Fruit fly (Drosophila melanogaster) whole organism, embryonic: ENCODE data around the gene CG10063.

Experiments
- Aef1 ChIP-seq: fragments of 200-800 bp; sonication (Bioruptor generic); IDR thresholded peaks from 3 replicates; pipeline ENCODE4 v1.3.6; 2022; ENCODE audit warnings: missing biosample characterization, missing genetic modification characterization
- Bdp1 ChIP-seq: fragments of 200-800 bp; sonication (Bioruptor generic); optimal IDR thresholded peaks from 3 replicates; lab custom pipeline; 2016; ENCODE audit warnings: missing biosample characterization, missing genetic modification characterization
- CG10366 ChIP-seq: fragments of 200-800 bp; sonication (Bioruptor generic); IDR thresholded peaks from 2 replicates; pipeline ENCODE4 v1.3.6; 2022; ENCODE audit warnings: missing biosample characterization, missing genetic modification characterization
- CG11247 ChIP-seq: fragments of 200-800 bp; sonication (Bioruptor generic); IDR thresholded peaks from 2 replicates; pipeline ENCODE4 v1.3.6; 2022; ENCODE audit warnings: missing biosample characterization, missing genetic modification characterization
- CG11723 ChIP-seq: fragments of 200-800 bp; sonication (Bioruptor generic); optimal IDR thresholded peaks from 2 replicates; lab custom pipeline; 2017; ENCODE audit warnings: missing biosample characterization, mild to moderate bottlenecking, missing genetic modification characterization
- CG12236 ChIP-seq: fragments of 200-800 bp; sonication (Bioruptor generic); optimal IDR thresholded peaks from 2 replicates; lab custom pipeline; 2016; ENCODE audit warnings: missing biosample characterization, missing genetic modification characterization
- CG12744 ChIP-seq: fragments of 200-800 bp; sonication (Bioruptor generic); optimal IDR thresholded peaks from 2 replicates; lab custom pipeline; 2016; ENCODE audit warnings: missing biosample characterization, missing genetic modification characterization
- CG14050 ChIP-seq: fragments of 200-800 bp; sonication (Bioruptor generic); IDR thresholded peaks from 3 replicates; pipeline ENCODE4 v1.3.6; 2022; ENCODE audit warnings: missing biosample characterization, missing genetic modification characterization
- CG16863 ChIP-seq: fragments of 200-800 bp; sonication (Bioruptor generic); optimal IDR thresholded peaks from 3 replicates; lab custom pipeline; 2016; ENCODE audit warnings: missing biosample characterization, missing genetic modification characterization
- CG17359 ChIP-seq: fragments of 200-800 bp; sonication (Bioruptor generic); optimal IDR thresholded peaks from 3 replicates; lab custom pipeline; 2018; ENCODE audit warnings: missing biosample characterization, mild to moderate bottlenecking, missing genetic modification characterization, moderate library complexity
- CG17385 ChIP-seq: fragments of 200-800 bp; sonication (Bioruptor generic); optimal IDR thresholded peaks from 3 replicates; lab custom pipeline; 2018; ENCODE audit warnings: missing biosample characterization, mild to moderate bottlenecking, missing genetic modification characterization
- CG17802 ChIP-seq: fragments of 200-800 bp; sonication (Bioruptor generic); optimal IDR thresholded peaks from 2 replicates; lab custom pipeline; 2018; ENCODE audit warnings: missing biosample characterization, mild to moderate bottlenecking, missing genetic modification characterization, moderate library complexity
- CG18011 ChIP-seq: fragments of 200-800 bp; sonication (Bioruptor generic); optimal IDR thresholded peaks from 2 replicates; lab custom pipeline; 2017; ENCODE audit warnings: missing biosample characterization, missing genetic modification characterization, mild to moderate bottlenecking, moderate library complexity, missing genotype
- CG31365 ChIP-seq: fragments of 200-800 bp; sonication (Bioruptor generic); optimal IDR thresholded peaks from 2 replicates; lab custom pipeline; 2018; ENCODE audit warnings: missing biosample characterization, mild to moderate bottlenecking, missing genetic modification characterization
- CG34224 ChIP-seq: fragments of 200-800 bp; sonication (Bioruptor generic); IDR thresholded peaks from 3 replicates; pipeline ENCODE4 v1.3.6; 2022; ENCODE audit warnings: missing biosample characterization, missing genetic modification characterization; ENCODE audit not compliant: partially characterized antibody
- CG3847 ChIP-seq: fragments of 200-800 bp; sonication (Bioruptor generic); IDR thresholded peaks from 2 replicates; pipeline ENCODE4 v1.3.6; 2022; ENCODE audit warnings: missing biosample characterization, missing genetic modification characterization
- CG4360 ChIP-seq: fragments of 200-800 bp; sonication (Bioruptor generic); IDR thresholded peaks from 2 replicates; pipeline ENCODE4 v1.3.6; 2022; ENCODE audit warnings: missing biosample characterization, missing genetic modification characterization
- CG5953 ChIP-seq: fragments of 200-800 bp; sonication (Bioruptor generic); IDR thresholded peaks from 2 replicates; pipeline ENCODE4 v1.3.6; 2022; ENCODE audit warnings: missing biosample characterization, missing genetic modification characterization
- CG6175 ChIP-seq: fragments of 200-800 bp; sonication (Bioruptor generic); IDR thresholded peaks from 3 replicates; pipeline ENCODE4 v1.3.6; 2022; ENCODE audit warnings: missing biosample characterization, missing genetic modification characterization
- CG6765 ChIP-seq: fragments of 200-800 bp; sonication (Bioruptor generic); optimal IDR thresholded peaks from 3 replicates; lab custom pipeline; 2017; ENCODE audit warnings: missing biosample characterization, mild to moderate bottlenecking, missing genetic modification characterization
- CG8089 ChIP-seq: fragments of 200-800 bp; sonication (Bioruptor generic); optimal IDR thresholded peaks from 3 replicates; lab custom pipeline; 2016; ENCODE audit warnings: missing biosample characterization, missing genetic modification characterization
- CG8388 ChIP-seq: fragments of 200-800 bp; sonication (Bioruptor generic); optimal IDR thresholded peaks from 2 replicates; lab custom pipeline; 2019; ENCODE audit warnings: missing biosample characterization, mild to moderate bottlenecking, missing genetic modification characterization, moderate library complexity
- CG9797 ChIP-seq: fragments of 200-800 bp; sonication (Bioruptor generic); optimal IDR thresholded peaks from 3 replicates; lab custom pipeline; 2018; ENCODE audit warnings: missing biosample characterization, mild to moderate bottlenecking, missing genetic modification characterization
- CG9932 ChIP-seq: fragments of 200-800 bp; sonication (Bioruptor generic); IDR thresholded peaks from 2 replicates; pipeline ENCODE4 v1.3.6; 2022; ENCODE audit warnings: missing biosample characterization, missing genetic modification characterization
- Ets65A ChIP-seq: fragments of 200-800 bp; sonication (Bioruptor generic); peaks from one replicate; lab custom pipeline; 2016; ENCODE audit warnings: missing biosample characterization, missing genetic modification characterization
- Fer1 ChIP-seq: fragments of 200-800 bp; sonication (Bioruptor generic); optimal IDR thresholded peaks from 2 replicates; lab custom pipeline; 2017; ENCODE audit warnings: missing biosample characterization, mild to moderate bottlenecking, missing genetic modification characterization
- NC2β ChIP-seq: fragments of 200-800 bp; sonication (Bioruptor generic); optimal IDR thresholded peaks from 2 replicates; lab custom pipeline; 2016; ENCODE audit warnings: missing biosample characterization, missing genetic modification characterization
- Oli ChIP-seq: fragments of 200-800 bp; sonication (Bioruptor generic); optimal IDR thresholded peaks from 2 replicates; lab custom pipeline; 2018; ENCODE audit warnings: missing biosample characterization, mild to moderate bottlenecking, missing genetic modification characterization, moderate library complexity
- Taf1 ChIP-seq: fragments of 200-800 bp; sonication (Bioruptor generic); IDR thresholded peaks from 2 replicates; pipeline ENCODE4 v1.3.6; 2022; ENCODE audit warnings: missing biosample characterization, missing genetic modification characterization
- al ChIP-seq: fragments of 200-800 bp; sonication (Bioruptor generic); IDR thresholded peaks from 2 replicates; pipeline ENCODE4 v1.3.6; 2022; ENCODE audit warnings: missing biosample characterization, missing genetic modification characterization
- ap ChIP-seq: fragments of 200-800 bp; sonication (Bioruptor generic); IDR thresholded peaks from 2 replicates; pipeline ENCODE4 v1.3.6; 2022; ENCODE audit warnings: missing biosample characterization, missing genetic modification characterization
- ara ChIP-seq: fragments of 200-800 bp; sonication (Bioruptor generic); IDR thresholded peaks from 2 replicates; pipeline ENCODE4 v1.3.6; 2022; ENCODE audit warnings: missing biosample characterization, missing genetic modification characterization
- br ChIP-seq: fragments of >200 bp; optimal IDR thresholded peaks from 2 replicates; lab custom pipeline; 2017
- cas ChIP-seq: fragments of 200-800 bp; sonication (Bioruptor generic); IDR thresholded peaks from 2 replicates; pipeline ENCODE4 v1.3.6; 2022; ENCODE audit warnings: missing biosample characterization, missing genetic modification characterization
- disco-r ChIP-seq: fragments of 200-800 bp; sonication (Bioruptor generic); optimal IDR thresholded peaks from 2 replicates; lab custom pipeline; 2016; ENCODE audit warnings: missing biosample characterization, missing genetic modification characterization
- esg ChIP-seq: fragments of 200-800 bp; sonication (Bioruptor generic); conservative IDR thresholded peaks from 2 replicates; pipeline ENCODE4 v1.3.6; 2022; ENCODE audit warnings: missing biosample characterization, missing genetic modification characterization
- grau ChIP-seq: fragments of 200-800 bp; optimal IDR thresholded peaks from 3 replicates; lab custom pipeline; 2019; ENCODE audit warnings: missing biosample characterization, mild to moderate bottlenecking, missing genetic modification characterization, moderate library complexity
- inv ChIP-seq: fragments of 200-800 bp; sonication (Bioruptor generic); IDR thresholded peaks from 2 replicates; pipeline ENCODE4 v1.3.6; 2022; ENCODE audit warnings: missing biosample characterization, missing genetic modification characterization; ENCODE audit not compliant: partially characterized antibody
- klu ChIP-seq: fragments of 200-800 bp; sonication (Bioruptor generic); IDR thresholded peaks from 2 replicates; pipeline ENCODE4 v1.3.6; 2022; ENCODE audit warnings: missing biosample characterization, missing genetic modification characterization
- lab ChIP-seq: fragments of 200-800 bp; sonication (Bioruptor generic); optimal IDR thresholded peaks from 3 replicates; lab custom pipeline; 2017; ENCODE audit warnings: missing biosample characterization, missing genetic modification characterization, mild to moderate bottlenecking, moderate library complexity, missing genetic modification reagents
- nerfin-2 ChIP-seq: fragments of 200-800 bp; sonication (Bioruptor generic); IDR thresholded peaks from 2 replicates; pipeline ENCODE4 v1.3.6; 2022; ENCODE audit warnings: missing biosample characterization, missing genetic modification characterization; ENCODE audit not compliant: partially characterized antibody
- nmo ChIP-seq: fragments of 200-800 bp; sonication (Bioruptor generic); optimal IDR thresholded peaks from 2 replicates; lab custom pipeline; 2018; ENCODE audit warnings: missing biosample characterization, mild to moderate bottlenecking, missing genetic modification characterization, moderate library complexity
- repo ChIP-seq: fragments of 200-800 bp; sonication (Bioruptor generic); optimal IDR thresholded peaks from 2 replicates; lab custom pipeline; 2016; ENCODE audit warnings: missing biosample characterization, missing genetic modification characterization
- sd ChIP-seq: fragments of 200-800 bp; sonication (Bioruptor generic); optimal IDR thresholded peaks from 3 replicates; lab custom pipeline; 2018; ENCODE audit warnings: missing biosample characterization, mild to moderate bottlenecking, missing genetic modification characterization, moderate library complexity
- seq ChIP-seq: fragments of 200-800 bp; sonication (Bioruptor generic); IDR thresholded peaks from 2 replicates; pipeline ENCODE4 v1.3.6; 2022; ENCODE audit warnings: missing biosample characterization, missing genetic modification characterization
- sug ChIP-seq: fragments of 200-800 bp; optimal IDR thresholded peaks from 2 replicates; lab custom pipeline; 2019; ENCODE audit warnings: missing biosample characterization, mild to moderate bottlenecking, missing genetic modification characterization, moderate library complexity
- tll ChIP-seq, 2 experiments: fragments of 200-800 bp in 1 of 2; fragments of >200 bp in 1 of 2; sonication (Bioruptor generic) in 1 of 2; optimal IDR thresholded peaks; 2 replicates each; lab custom pipeline; 2017 to 2019; ENCODE audit warnings: missing biosample characterization in 2 of 2, missing genetic modification characterization in 2 of 2, mild to moderate bottlenecking in 1 of 2, moderate library complexity in 1 of 2
- zen ChIP-seq: fragments of 200-800 bp; sonication (Bioruptor generic); optimal IDR thresholded peaks from 3 replicates; lab custom pipeline; 2018; ENCODE audit warnings: missing biosample characterization, mild to moderate bottlenecking, missing genetic modification characterization, moderate library complexity
- zen2 ChIP-seq: fragments of 200-800 bp; sonication (Bioruptor generic); IDR thresholded peaks from 3 replicates; pipeline ENCODE4 v1.3.6; 2022; ENCODE audit warnings: missing biosample characterization, missing genetic modification characterization; ENCODE audit not compliant: partially characterized antibody

CG10063 gene

dm6 chr3L:7013568-7014305 lies 41.5 kb upstream of the CG10063 start (continued):
- TF ChIP-seq CG6765 (GFP tag; lab: Kevin White, UChicago) (no peak), al (GFP tag; lab: Robert Waterston, UW) (peak; percentile 51; the same call in 1 of the 2 replicates), Oli (tag; lab: Kevin White, UChicago) (peak; percentile 33), CG12236 (no peak), CG8388 (no peak), CG34224 (GFP tag; lab: Robert Waterston, UW) (no peak), cas (peak; percentile 32; the same call in 1 of the 2 replicates), nerfin-2 (GFP tag; lab: Robert Waterston, UW) (no peak), CG10366 (peak; percentile 59), Fer1 (GFP tag; lab: Kevin White, UChicago) (peak; percentile 0), sd (tag; lab: Kevin White, UChicago) (no peak), CG17802 (tag; lab: Kevin White, UChicago) (no peak), zen (tag; lab: Kevin White, UChicago) (no peak), esg (GFP tag; lab: Robert Waterston, UW) (peak; percentile 50), grau (tag; lab: Kevin White, UChicago) (peak; percentile 48), CG31365 (tag; lab: Kevin White, UChicago) (no peak), CG4360 (no peak), disco-r (GFP tag; lab: Kevin White, UChicago) (no peak), NC2β (GFP tag; lab: Kevin White, UChicago) (no peak), Ets65A (no peak), CG17385 (GFP tag; lab: Kevin White, UChicago) (peak; percentile 37), Bdp1 (GFP tag; lab: Kevin White, UChicago) (no peak), tll (GFP tag; optimal IDR thresholded peaks at IDR 0.05; lab: Kevin White, UChicago) (no peak), zen2 (GFP tag; lab: Robert Waterston, UW) (peak; percentile 52; the same call in 2 of the 3 replicates), CG16863 (GFP tag; lab: Kevin White, UChicago) (no peak), CG3847 (GFP tag; lab: Robert Waterston, UW) (no peak), CG9932 (GFP tag; lab: Robert Waterston, UW) (peak; percentile 46), CG14050 (GFP tag; lab: Robert Waterston, UW) (peak; percentile 61), CG5953 (0 out of 2 replicates have a peak, but pooled peaks have one; percentile 48), ap (GFP tag; lab: Robert Waterston, UW) (no peak), sug (tag; lab: Kevin White, UChicago) (peak; percentile 85), CG12744 (no peak), CG8089 (GFP tag; lab: Kevin White, UChicago) (no peak), repo (GFP tag; lab: Kevin White, UChicago) (no peak), CG11247 (GFP tag; lab: Robert Waterston, UW) (peak; percentile 28; the same call in 1 of the 2 replicates), CG17359 (tag; lab: Kevin White, UChicago) (peak; percentile 27), Taf1 (GFP tag; lab: Robert Waterston, UW) (peak; percentile 41; the same call in 1 of the 2 replicates), nmo (GFP tag; lab: Kevin White, UChicago) (peak; percentile 2), ara (GFP tag; lab: Robert Waterston, UW) (peak; percentile 33; the same call in 1 of the 2 replicates), CG11723 (GFP tag; lab: Kevin White, UChicago) (no peak), Aef1 (GFP tag; lab: Robert Waterston, UW) (0 out of 3 replicates have a peak, but pooled peaks have one; percentile 9), seq (GFP tag; lab: Robert Waterston, UW) (peak; percentile 22; the same call in 1 of the 2 replicates), inv (GFP tag; lab: Robert Waterston, UW) (peak; percentile 18; the same call in 1 of the 2 replicates), lab (GFP tag; lab: Kevin White, UChicago) (no peak), br (no peak), CG6175 (GFP tag; lab: Robert Waterston, UW) (peak; percentile 40; the same call in 1 of the 3 replicates), CG9797 (GFP tag; lab: Kevin White, UChicago) (no peak), CG18011 (peak; percentile 11), klu (GFP tag; lab: Robert Waterston, UW) (no peak)
